Fruit fly (Drosophila melanogaster) whole organism, wandering third instar larva: ENCODE data around the gene Ir68a.

Source experiments
- Abd-B ChIP-seq: fragments of >200 bp; optimal IDR thresholded peaks from 2 replicates; lab custom pipeline; 2017; ENCODE audit warnings: missing biosample characterization, missing genetic modification characterization
- CG32264 ChIP-seq: fragments of 200-800 bp; sonication (Bioruptor generic); optimal IDR thresholded peaks from 2 replicates; lab custom pipeline; 2016; ENCODE audit warnings: missing biosample characterization, missing genetic modification characterization
- CG9705 ChIP-seq: fragments of 200-800 bp; sonication (Bioruptor generic); optimal IDR thresholded peaks from 2 replicates; lab custom pipeline; 2018; ENCODE audit warnings: missing biosample characterization, mild to moderate bottlenecking, missing genetic modification characterization
- CrebA ChIP-seq: fragments of 200-800 bp; sonication (Bioruptor generic); optimal IDR thresholded peaks from 2 replicates; lab custom pipeline; 2016; ENCODE audit warnings: missing biosample characterization, mild to moderate bottlenecking, missing genetic modification characterization, borderline replicate concordance
- Dfd ChIP-seq: fragments of >200 bp; optimal IDR thresholded peaks from 2 replicates; lab custom pipeline; 2017; ENCODE audit warnings: missing biosample characterization, missing genetic modification characterization
- Dif ChIP-seq: fragments of 200-275, 200-300 bp; sonication (Bioruptor generic); optimal IDR thresholded peaks from 2 replicates; lab custom pipeline; 2018; ENCODE audit warnings: missing biosample characterization, missing genetic modification characterization; ENCODE audit not compliant: partially characterized antibody
- GATAd ChIP-seq: sonication (Bioruptor generic); optimal IDR thresholded peaks from 2 replicates; lab custom pipeline; 2016; ENCODE audit warnings: missing biosample characterization, missing genetic modification characterization
- HLH106 ChIP-seq: fragments of 200-800 bp; optimal IDR thresholded peaks from 3 replicates; lab custom pipeline; 2019; ENCODE audit warnings: missing biosample characterization, mild to moderate bottlenecking, missing genetic modification characterization, moderate library complexity
- Hnf4 ChIP-seq: fragments of 200-800 bp; sonication (Bioruptor generic); optimal IDR thresholded peaks from 2 replicates; lab custom pipeline; 2016; ENCODE audit warnings: missing biosample characterization, mild to moderate bottlenecking, missing genetic modification characterization
- Hr78 ChIP-seq: fragments of >200 bp; optimal IDR thresholded peaks from 2 replicates; lab custom pipeline; 2017; ENCODE audit warnings: missing biosample characterization, missing genetic modification characterization
- Hr83 ChIP-seq: fragments of 200-300 bp; sonication (Bioruptor generic); optimal IDR thresholded peaks from 2 replicates; lab custom pipeline; 2016; ENCODE audit warnings: missing biosample characterization, mild to moderate bottlenecking, missing genetic modification characterization, moderate library complexity; ENCODE audit not compliant: poor library complexity, severe bottlenecking
- Jra ChIP-seq: sonication (Bioruptor generic); optimal IDR thresholded peaks from 2 replicates; lab custom pipeline; 2016; ENCODE audit warnings: missing biosample characterization, missing genetic modification characterization
- Mio ChIP-seq: sonication (Bioruptor generic); optimal IDR thresholded peaks from 2 replicates; lab custom pipeline; 2016; ENCODE audit warnings: missing biosample characterization, missing genetic modification characterization
- Myc ChIP-seq: fragments of >200 bp; optimal IDR thresholded peaks from 2 replicates; lab custom pipeline; 2017
- N ChIP-seq: fragments of >200 bp; optimal IDR thresholded peaks from 2 replicates; lab custom pipeline; 2018; ENCODE audit warnings: missing biosample characterization, missing external identifiers, missing genetic modification characterization
- OdsH ChIP-seq: fragments of 200-800 bp; sonication (Bioruptor generic); optimal IDR thresholded peaks from 2 replicates; lab custom pipeline; 2016; ENCODE audit warnings: missing biosample characterization, mild to moderate bottlenecking, missing genetic modification characterization
- Rel ChIP-seq, 2 experiments: fragments of 200-800 bp; sonication (Bioruptor generic) in 1 of 2; optimal IDR thresholded peaks; 2 replicates in 1 of 2; 3 replicates in 1 of 2; lab custom pipeline; 2016 to 2019; ENCODE audit warnings: mild to moderate bottlenecking in 2 of 2, missing biosample characterization in 2 of 2, missing genetic modification characterization in 2 of 2, moderate library complexity in 1 of 2
- Sp1 ChIP-seq: fragments of 200-800 bp; sonication (Bioruptor generic); optimal IDR thresholded peaks from 3 replicates; lab custom pipeline; 2019; ENCODE audit warnings: missing biosample characterization, mild to moderate bottlenecking, missing genetic modification characterization, moderate library complexity
- Vsx2 ChIP-seq: fragments of 200-300, 225-300 bp; sonication (Bioruptor generic); optimal IDR thresholded peaks from 2 replicates; lab custom pipeline; 2018; ENCODE audit warnings: missing biosample characterization, missing genetic modification characterization; ENCODE audit not compliant: partially characterized antibody
- br ChIP-seq: fragments of 200-800 bp; sonication (Bioruptor generic); optimal IDR thresholded peaks from 2 replicates; lab custom pipeline; 2016; ENCODE audit warnings: missing biosample characterization, missing genetic modification characterization
- brk ChIP-seq: fragments of 200-800 bp; sonication (Bioruptor generic); optimal IDR thresholded peaks from 2 replicates; lab custom pipeline; 2016; ENCODE audit warnings: missing biosample characterization, mild to moderate bottlenecking, missing genetic modification characterization
- dl ChIP-seq, 2 experiments: fragments of 175-275, 200-275 bp in 1 of 2; fragments of 200-275 bp in 1 of 2; sonication (Bioruptor generic); optimal IDR thresholded peaks; lab custom pipeline; 2018; ENCODE audit warnings: mild to moderate bottlenecking in 2 of 2, missing biosample characterization in 2 of 2, missing genetic modification characterization in 2 of 2, moderate library complexity in 2 of 2; ENCODE audit not compliant: partially characterized antibody in 2 of 2, insufficient read depth in 1 of 2
- dmrt93B ChIP-seq: fragments of 200-800 bp; sonication (Bioruptor generic); optimal IDR thresholded peaks from 2 replicates; lab custom pipeline; 2018; ENCODE audit warnings: missing biosample characterization, mild to moderate bottlenecking, missing genetic modification characterization
- dsf ChIP-seq: sonication (Bioruptor generic); optimal IDR thresholded peaks from 2 replicates; lab custom pipeline; 2016; ENCODE audit warnings: missing biosample characterization, missing genetic modification characterization, borderline replicate concordance
- ey ChIP-seq: fragments of 200-800 bp; sonication (Bioruptor generic); optimal IDR thresholded peaks from 2 replicates; lab custom pipeline; 2016; ENCODE audit warnings: missing biosample characterization, missing genetic modification characterization
- foxo ChIP-seq, 2 experiments: fragments of 200-800 bp; sonication (Bioruptor generic); optimal IDR thresholded peaks; 2 replicates in 1 of 2; 3 replicates in 1 of 2; lab custom pipeline; 2016 to 2017; ENCODE audit warnings: missing biosample characterization in 2 of 2, missing genetic modification characterization in 2 of 2
- fru ChIP-seq: fragments of 200-800 bp; sonication (Bioruptor generic); optimal IDR thresholded peaks from 3 replicates; lab custom pipeline; 2016; ENCODE audit warnings: missing biosample characterization, mild to moderate bottlenecking, missing genetic modification characterization
- h ChIP-seq: fragments of 200-800 bp; sonication (Bioruptor generic); optimal IDR thresholded peaks from 3 replicates; lab custom pipeline; 2016; ENCODE audit warnings: missing biosample characterization, mild to moderate bottlenecking, missing genetic modification characterization
- jim ChIP-seq: fragments of 175-275, 200-325 bp; sonication (Bioruptor generic); optimal IDR thresholded peaks from 2 replicates; lab custom pipeline; 2016; ENCODE audit warnings: missing biosample characterization, mild to moderate bottlenecking, missing genetic modification characterization
- lola ChIP-seq: fragments of >200 bp; optimal IDR thresholded peaks from 2 replicates; lab custom pipeline; 2017; ENCODE audit warnings: missing biosample characterization, missing genetic modification characterization
- pan ChIP-seq: fragments of >200 bp; optimal IDR thresholded peaks from 2 replicates; lab custom pipeline; 2017
- psq ChIP-seq: fragments of 200-800 bp; sonication (Bioruptor generic); optimal IDR thresholded peaks from 3 replicates; lab custom pipeline; 2017; ENCODE audit warnings: missing biosample characterization, mild to moderate bottlenecking, missing genetic modification characterization, moderate library complexity
- rgr ChIP-seq: fragments of 200-800 bp; sonication (Bioruptor generic); optimal IDR thresholded peaks from 3 replicates; lab custom pipeline; 2016; ENCODE audit warnings: missing biosample characterization, mild to moderate bottlenecking, missing genetic modification characterization
- sage ChIP-seq: fragments of 200-800 bp; sonication (Bioruptor generic); optimal IDR thresholded peaks from 2 replicates; lab custom pipeline; 2016; ENCODE audit warnings: missing biosample characterization, mild to moderate bottlenecking, missing genetic modification characterization
- sv ChIP-seq: fragments of 200-800 bp; sonication (Bioruptor generic); optimal IDR thresholded peaks from 3 replicates; lab custom pipeline; 2016; ENCODE audit warnings: missing biosample characterization, missing genetic modification characterization
- tai ChIP-seq: sonication (Bioruptor generic); optimal IDR thresholded peaks from 2 replicates; lab custom pipeline; 2016; ENCODE audit warnings: missing biosample characterization, missing genetic modification characterization
- usp ChIP-seq: fragments of >200 bp; optimal IDR thresholded peaks from 2 replicates; lab custom pipeline; 2017; ENCODE audit warnings: missing biosample characterization, missing genetic modification characterization
- woc ChIP-seq: sonication (Bioruptor generic); optimal IDR thresholded peaks from 2 replicates; lab custom pipeline; 2016; ENCODE audit warnings: missing biosample characterization, mild to moderate bottlenecking, missing genetic modification characterization

Gene Ir68a

dm6 chr3L:11217893-11218292 lies 18.1 kb downstream of the Ir68a start:
- TF ChIP-seq dl (GFP tag; optimal IDR thresholded peaks at IDR 0.05; lab: Kevin White, UChicago; ENCODE audit: insufficient read depth in 1 of 2, partially characterized antibody in 2 of 2) = no peak
- peak in 1 of 2 experiments; percentile 27 for TF ChIP-seq foxo (GFP tag; optimal IDR thresholded peaks at IDR 0.05; lab: Kevin White, UChicago)
- peak; percentile 4 for TF ChIP-seq rgr (GFP tag; lab: Kevin White, UChicago)
- TF ChIP-seq Hr83 (GFP tag; lab: Kevin White, UChicago) = no peak
- TF ChIP-seq h (GFP tag; lab: Kevin White, UChicago) = peak; percentile 36
- no peak for TF ChIP-seq HLH106 (tag; lab: Kevin White, UChicago)
- no peak for TF ChIP-seq brk
- TF ChIP-seq, all 38 proteins: peak for 3

DNA sequence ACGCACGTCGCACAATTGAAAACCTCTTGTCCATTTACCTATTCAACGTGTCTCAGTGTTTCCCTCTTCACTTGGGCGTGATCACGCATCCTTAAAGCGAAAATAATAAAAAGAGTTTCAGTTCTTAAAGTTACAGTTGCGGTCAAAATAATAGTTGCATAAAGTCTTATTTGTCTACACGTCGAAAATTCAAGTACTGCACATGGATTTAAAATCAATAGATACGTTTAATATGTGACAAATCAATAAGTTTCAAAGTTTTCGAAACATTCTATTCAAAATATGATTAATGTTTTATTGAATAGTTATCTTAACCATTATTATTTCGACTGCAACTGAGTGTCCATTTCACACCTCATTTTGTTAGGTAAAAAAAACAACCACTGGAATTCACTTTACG lies 19.8 kb downstream of the Ir68a start:
- no peak for TF ChIP-seq foxo (GFP tag; optimal IDR thresholded peaks at IDR 0.05; lab: Kevin White, UChicago)
- no peak for TF ChIP-seq usp (GFP tag; lab: Kevin White, UChicago)
- no peak for TF ChIP-seq Hr78
- no peak for TF ChIP-seq pan (lab: Kevin White, UChicago)
- TF ChIP-seq Vsx2 (GFP tag; lab: Kevin White, UChicago) = no peak
- TF ChIP-seq Hnf4 (GFP tag; lab: Kevin White, UChicago) = no peak
- no peak for TF ChIP-seq fru (GFP tag; lab: Kevin White, UChicago)
- TF ChIP-seq GATAd (GFP tag; lab: Kevin White, UChicago) = no peak
- no peak for TF ChIP-seq ey
- no peak for TF ChIP-seq br
- no peak for TF ChIP-seq Hr83 (GFP tag; lab: Kevin White, UChicago)
- TF ChIP-seq N = no peak
- no peak for TF ChIP-seq sage (GFP tag; lab: Kevin White, UChicago)
- no peak for TF ChIP-seq Myc (lab: Kevin White, UChicago)
- no peak for TF ChIP-seq Abd-B (GFP tag; lab: Kevin White, UChicago)
- TF ChIP-seq Dif (GFP tag; lab: Kevin White, UChicago) = no peak

- TF ChIP-seq CG9705 (GFP tag; lab: Kevin White, UChicago) = peak; percentile 53
- peak; percentile 96 for TF ChIP-seq ey
- peak; percentile 96 for TF ChIP-seq h (GFP tag; lab: Kevin White, UChicago)
- peak; percentile 97 for TF ChIP-seq rgr (GFP tag; lab: Kevin White, UChicago)
- peak; percentile 93 for TF ChIP-seq woc (GFP tag; lab: Kevin White, UChicago)
- TF ChIP-seq Dfd (GFP tag; lab: Kevin White, UChicago) = no peak
- TF ChIP-seq dmrt93B (GFP tag; lab: Kevin White, UChicago) = peak; percentile 83
- no peak for TF ChIP-seq GATAd (GFP tag; lab: Kevin White, UChicago)
- TF ChIP-seq Dif (GFP tag; lab: Kevin White, UChicago) = peak; percentile 83
- peak; percentile 89 to 97 for TF ChIP-seq foxo (GFP tag; optimal IDR thresholded peaks at IDR 0.05; lab: Kevin White, UChicago)
- TF ChIP-seq Myc (lab: Kevin White, UChicago) = peak; percentile 100
- TF ChIP-seq dl (GFP tag; optimal IDR thresholded peaks at IDR 0.05; lab: Kevin White, UChicago; ENCODE audit: insufficient read depth in 1 of 2, partially characterized antibody in 2 of 2) = peak in 1 of 2 experiments; percentile 63
- TF ChIP-seq fru (GFP tag; lab: Kevin White, UChicago) = peak; percentile 95
- peak; percentile 90 for TF ChIP-seq Rel (GFP tag; optimal IDR thresholded peaks at IDR 0.05; lab: Kevin White, UChicago)
- peak; percentile 45 for TF ChIP-seq Rel (tag; optimal IDR thresholded peaks at IDR 0.05; lab: Kevin White, UChicago)
- peak; percentile 92 for TF ChIP-seq OdsH
- TF ChIP-seq dsf (GFP tag; lab: Kevin White, UChicago) = peak; percentile 68
- TF ChIP-seq Vsx2 (GFP tag; lab: Kevin White, UChicago) = peak; percentile 88
- TF ChIP-seq jim (GFP tag; lab: Kevin White, UChicago) = peak; percentile 52
- TF ChIP-seq psq (GFP tag; lab: Kevin White, UChicago) = peak; percentile 87
- TF ChIP-seq Jra = peak; percentile 84
- no peak for TF ChIP-seq lola (GFP tag; lab: Kevin White, UChicago)
- peak; percentile 92 for TF ChIP-seq CG32264
- TF ChIP-seq Abd-B (GFP tag; lab: Kevin White, UChicago) = no peak
- peak; percentile 80 for TF ChIP-seq Sp1 (GFP tag; lab: Kevin White, UChicago)
- TF ChIP-seq tai = no peak
- TF ChIP-seq CrebA (GFP tag; lab: Kevin White, UChicago) = no peak
- TF ChIP-seq br = peak; percentile 96
- peak; percentile 92 for TF ChIP-seq HLH106 (tag; lab: Kevin White, UChicago)
- TF ChIP-seq Hr78 = no peak
- peak; percentile 90 for TF ChIP-seq Hr83 (GFP tag; lab: Kevin White, UChicago)
- TF ChIP-seq Hnf4 (GFP tag; lab: Kevin White, UChicago) = peak; percentile 94
- no peak for TF ChIP-seq N
- TF ChIP-seq sage (GFP tag; lab: Kevin White, UChicago) = peak; percentile 88
- TF ChIP-seq brk = peak; percentile 78
- peak; percentile 76 for TF ChIP-seq Mio (GFP tag; lab: Kevin White, UChicago)
- peak; percentile 89 for TF ChIP-seq sv
- TF ChIP-seq pan (lab: Kevin White, UChicago) = no peak
- no peak for TF ChIP-seq usp (GFP tag; lab: Kevin White, UChicago)
Measured at dm6 chr3L:11215244-11216121, 20.5 kb downstream of the Ir68a start.
